Fruit fly (Drosophila melanogaster) Kc167 (cell line): ENCODE measurements around the gene Bulli.

Experiments used
- Myc ChIP-seq: fragments of >200 bp; optimal IDR thresholded peaks from 2 replicates; lab custom pipeline; 2017; ENCODE audit warnings: missing external identifiers
- h ChIP-seq: fragments of >200 bp; optimal IDR thresholded peaks from 3 replicates; lab custom pipeline; 2018; ENCODE audit warnings: missing external identifiers

- TF ChIP-seq h (lab: Kevin White, UChicago) (no peak), Myc (lab: Kevin White, UChicago) (no peak)
Observed at dm6 chr3L:6443235-6443634, 45.2 kb upstream of the Bulli start.
